Worm (Caenorhabditis elegans) whole organism, L4 larva: ENCODE measurements around the gene F26G5.1.

Experiments used
- F37D6.2 ChIP-seq: sonication (generic microtip); optimal IDR thresholded peaks from 2 replicates; lab custom pipeline; 2016; ENCODE audit warnings: mild to moderate bottlenecking, missing genetic modification characterization, missing compliant biosample characterization
- ceh-44 ChIP-seq: fragments of 200-800 bp; sonication (Bioruptor generic); IDR thresholded peaks from 2 replicates; pipeline ENCODE4 v1.3.6; 2022; ENCODE audit warnings: missing genetic modification reagents, missing genetic modification characterization, missing compliant biosample characterization
- jun-1 ChIP-seq: fragments of 150-350 bp; optimal IDR thresholded peaks from 2 replicates; lab custom pipeline; 2014; ENCODE audit warnings: missing biosample characterization, missing genetic modification reagents, missing genetic modification characterization
- mdl-1 ChIP-seq, 2 experiments: fragments of 150-350 bp in 1 of 2; sonication (generic microtip) in 1 of 2; optimal IDR thresholded peaks; 2 replicates each; lab custom pipeline; 2014 to 2017; ENCODE audit warnings: missing biosample characterization in 2 of 2, missing genetic modification characterization in 2 of 2

- no peak for TF ChIP-seq ceh-44 (GFP tag; lab: Robert Waterston, UW)
- TF ChIP-seq mdl-1 (tag; optimal IDR thresholded peaks at IDR 0.05; lab: Kevin White, UChicago), result no peak
- no peak for TF ChIP-seq jun-1 (tag; lab: Kevin White, UChicago)
- no peak for TF ChIP-seq F37D6.2 (tag; lab: Kevin White, UChicago)
Measured at ce11 chrV:4977539-4977938, 2.3 kb downstream of the F26G5.1 start.
